Worm (Caenorhabditis elegans): ENCODE results near the gene atp-2.

DNA sequence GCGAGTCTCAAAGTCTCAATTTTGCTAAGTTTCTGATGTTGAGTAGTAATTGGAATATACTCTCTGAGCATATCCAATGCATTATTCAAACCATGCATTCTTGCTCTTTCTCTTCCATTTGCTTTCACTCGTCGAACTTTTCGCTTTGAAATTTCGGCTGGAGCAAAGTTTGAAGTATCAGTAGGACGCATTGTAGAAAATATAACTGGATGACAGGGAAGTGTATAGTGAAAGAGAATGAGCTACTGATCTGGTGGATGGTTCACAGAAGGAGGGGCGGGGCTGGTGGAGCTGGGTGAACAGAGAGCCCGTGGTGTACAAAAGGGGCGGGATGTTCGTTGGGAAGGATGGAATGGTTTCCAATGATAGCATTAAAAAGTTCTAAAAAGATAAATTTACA lies 13.6 kb downstream of the atp-2 start:
- TF ChIP-seq unc-62 (GFP tag; optimal IDR thresholded peaks at IDR 0.05) (no peak), zag-1 (tag; optimal IDR thresholded peaks at IDR 0.05) (no peak), nhr-77 (tag; optimal IDR thresholded peaks at IDR 0.05) (no peak), ceh-16 (tag; optimal IDR thresholded peaks at IDR 0.05) (no peak), sma-3 (GFP tag; optimal IDR thresholded peaks at IDR 0.05) (no peak), sem-4 (tag; optimal IDR thresholded peaks at IDR 0.05) (no peak), gmeb-1 (tag; optimal IDR thresholded peaks at IDR 0.05) (no peak), lin-13 (GFP tag; optimal IDR thresholded peaks at IDR 0.05) (no peak), ztf-11 (tag; optimal IDR thresholded peaks at IDR 0.05) (no peak)

Measured in whole organism, L2 larva.